Fruit fly (Drosophila melanogaster) whole organism, embryonic: ENCODE results near the gene CG13928.

Experiments used
- CG12299 ChIP-seq: fragments of 200-800 bp; sonication (Bioruptor generic); optimal IDR thresholded peaks from 2 replicates; lab custom pipeline; 2018; ENCODE audit warnings: missing biosample characterization, mild to moderate bottlenecking, missing genetic modification characterization
- CG12659 ChIP-seq: fragments of 200-800 bp; sonication (Bioruptor generic); optimal IDR thresholded peaks from 3 replicates; lab custom pipeline; 2017; ENCODE audit warnings: mild to moderate bottlenecking, missing biosample characterization, missing genetic modification reagents, missing genetic modification characterization
- CG13287 ChIP-seq: fragments of 200-800 bp; sonication (Bioruptor generic); IDR thresholded peaks from 2 replicates; pipeline ENCODE4 v1.3.6; 2022; ENCODE audit warnings: missing biosample characterization, missing genetic modification characterization; ENCODE audit not compliant: partially characterized antibody
- CG43689 ChIP-seq: fragments of 200-800 bp; sonication (Bioruptor generic); IDR thresholded peaks from 2 replicates; pipeline ENCODE4 v1.3.6; 2022; ENCODE audit warnings: missing biosample characterization, missing genetic modification characterization
- CG9215 ChIP-seq: fragments of 200-800 bp; sonication (Bioruptor generic); IDR thresholded peaks from 2 replicates; pipeline ENCODE4 v1.3.6; 2022; ENCODE audit warnings: missing biosample characterization, missing genetic modification characterization
- CTCF ChIP-seq: fragments of 200-800 bp; sonication (Bioruptor generic); optimal IDR thresholded peaks from 2 replicates; lab custom pipeline; 2017; ENCODE audit warnings: missing biosample characterization, mild to moderate bottlenecking, missing genetic modification characterization, moderate library complexity
- Xrp1 ChIP-seq: fragments of 200-800 bp; sonication (Bioruptor generic); IDR thresholded peaks from 2 replicates; pipeline ENCODE4 v1.3.6; 2022; ENCODE audit warnings: missing biosample characterization, missing genetic modification characterization
- kay ChIP-seq: fragments of 200-800 bp; sonication (Bioruptor generic); optimal IDR thresholded peaks from 2 replicates; lab custom pipeline; 2016; ENCODE audit warnings: missing biosample characterization, missing genetic modification characterization

DNA sequence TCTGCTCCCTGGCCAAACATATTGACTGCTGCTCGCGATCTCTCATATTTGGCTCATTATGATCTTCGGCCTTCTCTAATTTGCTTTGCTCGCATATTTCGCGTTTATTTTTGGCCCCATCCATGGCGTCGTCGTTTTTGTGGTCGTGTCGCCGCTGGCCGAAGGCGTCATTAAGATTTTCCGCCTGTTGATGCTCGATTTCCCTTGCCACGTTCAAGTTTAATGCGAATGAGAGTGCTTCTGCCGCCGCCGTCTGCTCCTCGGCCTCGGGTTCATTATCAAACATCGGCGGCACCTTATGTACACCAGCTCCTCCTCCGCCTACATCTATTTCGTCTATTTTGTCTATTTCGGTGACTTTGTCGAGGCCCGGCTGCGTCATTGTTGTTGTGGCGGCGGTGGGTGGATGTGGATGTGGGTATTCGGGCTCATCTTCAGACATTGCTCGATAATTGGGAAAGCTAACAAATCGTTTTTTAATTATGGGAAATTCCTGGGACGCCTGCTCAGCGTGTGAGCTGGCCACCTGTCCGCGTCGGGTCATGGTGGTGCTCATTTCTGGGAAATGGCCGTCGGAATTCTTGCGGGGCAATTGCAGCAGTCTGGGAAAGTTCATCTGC is 13.6 kb downstream of the CG13928 start:
- TF ChIP-seq CG13287 (GFP tag; lab: Robert Waterston, UW) (no peak), CTCF (no peak), Xrp1 (GFP tag; lab: Robert Waterston, UW) (no peak), kay (no peak), CG43689 (GFP tag; lab: Robert Waterston, UW) (no peak), CG9215 (GFP tag; lab: Robert Waterston, UW) (no peak), CG12659 (GFP tag; lab: Kevin White, UChicago) (no peak), CG12299 (tag; lab: Kevin White, UChicago) (no peak)
